Worm (Caenorhabditis elegans): ENCODE measurements around the gene C08F8.2.

The C08F8.2 gene

ce11 chrIV:11156526-11156925 is 5.7 kb downstream of the C08F8.2 start:
- TF ChIP-seq snpc-4 (tag; optimal IDR thresholded peaks at IDR 0.05) (no peak), unc-62 (GFP tag; optimal IDR thresholded peaks at IDR 0.05) (no peak), nhr-12 (tag; optimal IDR thresholded peaks at IDR 0.05) (no peak), ceh-82 (tag; optimal IDR thresholded peaks at IDR 0.05) (no peak), fos-1 (tag; optimal IDR thresholded peaks at IDR 0.05) (no peak), lsy-2 (tag; optimal IDR thresholded peaks at IDR 0.05) (no peak)

ce11 chrIV:11159886-11160285 is 9.1 kb downstream of the C08F8.2 start, which contains the start of gene mboa-4:
Gene mboa-4, minus strand, starts transcription at chrIV:11159986.
- no peak for TF ChIP-seq lsy-2 (tag; optimal IDR thresholded peaks at IDR 0.05)
- TF ChIP-seq skn-1 (tag; optimal IDR thresholded peaks at IDR 0.05): no peak
- no peak for TF ChIP-seq lin-13 (GFP tag; optimal IDR thresholded peaks at IDR 0.05)
- TF ChIP-seq egl-13 (tag; optimal IDR thresholded peaks at IDR 0.05): no peak
- TF ChIP-seq sptf-1 (tag; optimal IDR thresholded peaks at IDR 0.05): no peak
- TF ChIP-seq unc-98 (GFP tag; IDR thresholded peaks at IDR 0.05): no peak
- TF ChIP-seq ceh-90 (tag; optimal IDR thresholded peaks at IDR 0.05): no peak

ce11 chrIV:11160707-11161106 is 9.9 kb downstream of the C08F8.2 start, which contains the start of gene C08F8.15:
Gene C08F8.15, minus strand, starts transcription at chrIV:11160807.
- TF ChIP-seq efl-1 (optimal IDR thresholded peaks at IDR 0.05) (no peak), efl-1 (GFP tag; optimal IDR thresholded peaks at IDR 0.05 in 1 of 2) (peak in 1 of 2 experiments; percentile 67), egl-27 (tag; optimal IDR thresholded peaks at IDR 0.05) (no peak), lin-14 (GFP tag; optimal IDR thresholded peaks at IDR 0.05) (no peak)

ce11 chrIV:11162451-11162850 is 11.7 kb downstream of the C08F8.2 start, which contains the start of gene fbxb-9:
Gene fbxb-9, minus strand, starts transcription at chrIV:11162551.
- no peak for TF ChIP-seq fkh-4 (tag; optimal IDR thresholded peaks at IDR 0.05; ENCODE audit: borderline replicate concordance)
- TF ChIP-seq ztf-11 (tag; optimal IDR thresholded peaks at IDR 0.05): no peak
- no peak for TF ChIP-seq nhr-90 (tag; optimal IDR thresholded peaks at IDR 0.05; ENCODE audit: poor library complexity)
- TF ChIP-seq unc-98 (GFP tag; IDR thresholded peaks at IDR 0.05): no peak
- no peak for TF ChIP-seq mdl-1 (tag; optimal IDR thresholded peaks at IDR 0.05)
- no peak for TF ChIP-seq tlp-1 (tag; optimal IDR thresholded peaks at IDR 0.05)
- TF ChIP-seq grh-1 (GFP tag; IDR thresholded peaks at IDR 0.05): no peak
- TF ChIP-seq F16B12.6 (tag; optimal IDR thresholded peaks at IDR 0.05): no peak

DNA sequence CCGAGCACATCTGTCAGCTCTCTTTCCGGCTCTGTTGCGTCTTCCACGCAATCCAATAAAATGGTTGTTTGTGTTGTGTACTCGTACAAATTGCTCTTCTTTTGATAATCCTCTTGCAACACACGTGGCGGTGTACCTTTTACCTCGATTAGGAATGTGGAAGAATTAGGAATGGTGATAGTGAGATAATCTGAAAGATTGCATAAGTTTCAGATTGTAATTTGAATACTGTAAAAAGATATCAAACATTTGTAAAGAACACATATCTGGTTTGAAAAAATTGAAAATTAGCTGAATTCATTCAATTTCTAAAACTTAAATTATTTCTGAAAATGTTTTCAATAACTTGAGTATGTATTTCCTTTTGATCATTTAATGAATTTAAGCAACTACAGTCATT is 14.0 kb downstream of the C08F8.2 start, which contains the start of gene C08F8.6:
Gene C08F8.6, minus strand, starts transcription at position 101 of the 400 bp plus-strand sequence.
- TF ChIP-seq C16A3.4 (tag; optimal IDR thresholded peaks at IDR 0.05) (no peak), nhr-20 (tag; optimal IDR thresholded peaks at IDR 0.05) (no peak), snpc-4 (tag; optimal IDR thresholded peaks at IDR 0.05) (no peak), nhr-71 (tag; optimal IDR thresholded peaks at IDR 0.05) (no peak), pax-3 (tag; optimal IDR thresholded peaks at IDR 0.05) (no peak), dsc-1 (tag; optimal IDR thresholded peaks at IDR 0.05) (no peak), hlh-4 (tag; optimal IDR thresholded peaks at IDR 0.05) (no peak), ceh-63 (GFP tag; optimal IDR thresholded peaks at IDR 0.05) (no peak), unc-30 (tag; optimal IDR thresholded peaks at IDR 0.05) (no peak), lin-13 (GFP tag; optimal IDR thresholded peaks at IDR 0.05) (no peak), nhr-47 (tag; optimal IDR thresholded peaks at IDR 0.05) (no peak), tbx-2 (tag; optimal IDR thresholded peaks at IDR 0.05) (no peak), ceh-88 (GFP tag; IDR thresholded peaks at IDR 0.05) (no peak), fkh-4 (tag; optimal IDR thresholded peaks at IDR 0.05; ENCODE audit: borderline replicate concordance) (no peak), sox-4 (tag; optimal IDR thresholded peaks at IDR 0.05) (no peak), aly-2 (tag; optimal IDR thresholded peaks at IDR 0.05) (no peak), tlp-1 (tag; optimal IDR thresholded peaks at IDR 0.05) (no peak), ama-1 (optimal IDR thresholded peaks at IDR 0.05) (no peak), grh-1 (GFP tag; IDR thresholded peaks at IDR 0.05) (no peak), ztf-4 (tag; optimal IDR thresholded peaks at IDR 0.05) (no peak)
